Fruit fly (Drosophila melanogaster): Measurements from ENCODE around the gene RPA2.

Gene RPA2

dm6 chr2L:20896681-20897341, 29.1 kb downstream of the RPA2 start (continued):
- TF ChIP-seq trh (GFP tag; optimal IDR thresholded peaks at IDR 0.05) (no peak), ems (GFP tag; optimal IDR thresholded peaks at IDR 0.05) (no peak), Nf-YA (GFP tag; IDR thresholded peaks at IDR 0.05) (peak; percentile 46; the same call in 1 of the 2 replicates), CG6254 (GFP tag; optimal IDR thresholded peaks at IDR 0.05) (peak; percentile 34), Usf (GFP tag; optimal IDR thresholded peaks at IDR 0.05) (no peak)

dm6 chr2L:20891188-20891587, 34.8 kb downstream of the RPA2 start:
- TF ChIP-seq Optix (GFP tag; IDR thresholded peaks at IDR 0.05): no peak
- no peak for TF ChIP-seq Fer1 (GFP tag; optimal IDR thresholded peaks at IDR 0.05)
- no peak for TF ChIP-seq BtbVII (GFP tag; optimal IDR thresholded peaks at IDR 0.05)
- no peak for TF ChIP-seq ap (GFP tag; IDR thresholded peaks at IDR 0.05)
- no peak for TF ChIP-seq Hmr (GFP tag; optimal IDR thresholded peaks at IDR 0.05)
- TF ChIP-seq cas (GFP tag; IDR thresholded peaks at IDR 0.05): no peak
- TF ChIP-seq CG34422 (GFP tag; IDR thresholded peaks at IDR 0.05): 0 out of 3 replicates have a peak, but pooled peaks have one; percentile 10
- no peak for TF ChIP-seq CG5180 (GFP tag; optimal IDR thresholded peaks at IDR 0.05)
- TF ChIP-seq gcm2 (GFP tag; optimal IDR thresholded peaks at IDR 0.05): no peak
- TF ChIP-seq ATbp (GFP tag; optimal IDR thresholded peaks at IDR 0.05): no peak
- no peak for TF ChIP-seq Dll (GFP tag; IDR thresholded peaks at IDR 0.05; ENCODE audit: partially characterized antibody)
- TF ChIP-seq CG10543 (GFP tag; optimal IDR thresholded peaks at IDR 0.05): no peak
- TF ChIP-seq CG12236 (GFP tag; optimal IDR thresholded peaks at IDR 0.05): no peak
- TF ChIP-seq CG32532 (GFP tag; IDR thresholded peaks at IDR 0.05): no peak
- TF ChIP-seq CG12769 (tag; optimal IDR thresholded peaks at IDR 0.05): peak; percentile 23
- TF ChIP-seq CG8359 (GFP tag; optimal IDR thresholded peaks at IDR 0.05; ENCODE audit: borderline replicate concordance): no peak
- TF ChIP-seq CG18599 (GFP tag; optimal IDR thresholded peaks at IDR 0.05): peak; percentile 23
- no peak for TF ChIP-seq Kr (GFP tag; optimal IDR thresholded peaks at IDR 0.05)
- TF ChIP-seq CG11504 (tag; optimal IDR thresholded peaks at IDR 0.05): peak; percentile 8
- TF ChIP-seq kni (GFP tag; optimal IDR thresholded peaks at IDR 0.05): no peak
- peak; percentile 41; the same call in 2 of the 4 replicates for TF ChIP-seq Gug (GFP tag; IDR thresholded peaks at IDR 0.05)
- TF ChIP-seq ci (GFP tag; IDR thresholded peaks at IDR 0.05): peak; percentile 54; the same call in 1 of the 3 replicates
- no peak for TF ChIP-seq phol (tag; optimal IDR thresholded peaks at IDR 0.05)
- no peak for TF ChIP-seq HLH4C (GFP tag; IDR thresholded peaks at IDR 0.05; ENCODE audit: partially characterized antibody)
- TF ChIP-seq CG7372 (GFP tag; IDR thresholded peaks at IDR 0.05): no peak
- TF ChIP-seq chif (GFP tag; optimal IDR thresholded peaks at IDR 0.05): no peak
- peak; percentile 25; the same call in 1 of the 3 replicates for TF ChIP-seq dysf (GFP tag; IDR thresholded peaks at IDR 0.05)
- no peak for TF ChIP-seq CG11560 (tag; IDR thresholded peaks at IDR 0.05)
- TF ChIP-seq CG15479 (GFP tag; optimal IDR thresholded peaks at IDR 0.05): no peak
- TF ChIP-seq pb (GFP tag; optimal IDR thresholded peaks at IDR 0.05): no peak
- TF ChIP-seq CG6254 (GFP tag; optimal IDR thresholded peaks at IDR 0.05): no peak
- TF ChIP-seq Sin3A (optimal IDR thresholded peaks at IDR 0.05): no peak
- TF ChIP-seq HHEX (GFP tag; optimal IDR thresholded peaks at IDR 0.05): no peak
- no peak for TF ChIP-seq CG7271 (tag; optimal IDR thresholded peaks at IDR 0.05)
- no peak for TF ChIP-seq Fer2 (tag; optimal IDR thresholded peaks at IDR 0.05)
- TF ChIP-seq Side (GFP tag; optimal IDR thresholded peaks at IDR 0.05): no peak
- peak; percentile 54 for TF ChIP-seq sob (GFP tag; IDR thresholded peaks at IDR 0.05)
- no peak for TF ChIP-seq CG3847 (GFP tag; IDR thresholded peaks at IDR 0.05)
- no peak for TF ChIP-seq Hsf (GFP tag; optimal IDR thresholded peaks at IDR 0.05)
- TF ChIP-seq Atf-2 (GFP tag; optimal IDR thresholded peaks at IDR 0.05): no peak
- no peak for TF ChIP-seq Hr51 (GFP tag; optimal IDR thresholded peaks at IDR 0.05)
- no peak for TF ChIP-seq chn (GFP tag; optimal IDR thresholded peaks at IDR 0.05)
- TF ChIP-seq rib (GFP tag; IDR thresholded peaks at IDR 0.05): no peak
- TF ChIP-seq lmd (GFP tag; IDR thresholded peaks at IDR 0.05): peak; percentile 25; the same call in 1 of the 2 replicates
- no peak for TF ChIP-seq Lpt (GFP tag; optimal IDR thresholded peaks at IDR 0.05)
